Fruit fly (Drosophila melanogaster) S2 (cell line): ENCODE measurements around the gene CG43091.

Experiments
- CG8478 ChIP-seq: fragments of >200 bp; optimal IDR thresholded peaks from 2 replicates; lab custom pipeline; 2018
- CTCF ChIP-seq, 2 experiments: fragments of >200 bp; optimal IDR thresholded peaks; 2 replicates each; lab custom pipeline; 2018

The CG43091 gene

DNA sequence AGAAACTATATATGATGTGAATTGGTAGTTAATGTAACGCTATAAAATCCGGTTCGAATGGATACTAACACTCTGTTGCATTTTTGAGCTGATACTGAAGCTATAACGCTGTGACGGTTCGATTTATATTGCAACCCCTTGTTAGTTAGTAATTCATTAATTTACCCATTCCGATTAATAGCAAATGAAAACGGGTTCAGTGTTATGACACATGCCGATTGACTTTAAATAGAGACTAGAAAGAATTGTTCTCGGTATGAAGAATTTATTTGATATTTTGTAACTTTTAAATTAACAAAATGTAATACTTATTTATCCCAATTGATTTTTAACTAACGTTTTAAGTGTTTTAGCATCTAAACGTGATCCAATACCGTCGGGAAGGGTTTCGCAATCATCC, at the start of gene CG43091:
Gene CG43091, minus strand, starts transcription at position 101 of the 400 bp plus-strand sequence.
- TF ChIP-seq CG8478 (lab: Kevin White, UChicago) (no peak), CTCF (optimal IDR thresholded peaks at IDR 0.05; lab: Kevin White, UChicago) (no peak)

DNA sequence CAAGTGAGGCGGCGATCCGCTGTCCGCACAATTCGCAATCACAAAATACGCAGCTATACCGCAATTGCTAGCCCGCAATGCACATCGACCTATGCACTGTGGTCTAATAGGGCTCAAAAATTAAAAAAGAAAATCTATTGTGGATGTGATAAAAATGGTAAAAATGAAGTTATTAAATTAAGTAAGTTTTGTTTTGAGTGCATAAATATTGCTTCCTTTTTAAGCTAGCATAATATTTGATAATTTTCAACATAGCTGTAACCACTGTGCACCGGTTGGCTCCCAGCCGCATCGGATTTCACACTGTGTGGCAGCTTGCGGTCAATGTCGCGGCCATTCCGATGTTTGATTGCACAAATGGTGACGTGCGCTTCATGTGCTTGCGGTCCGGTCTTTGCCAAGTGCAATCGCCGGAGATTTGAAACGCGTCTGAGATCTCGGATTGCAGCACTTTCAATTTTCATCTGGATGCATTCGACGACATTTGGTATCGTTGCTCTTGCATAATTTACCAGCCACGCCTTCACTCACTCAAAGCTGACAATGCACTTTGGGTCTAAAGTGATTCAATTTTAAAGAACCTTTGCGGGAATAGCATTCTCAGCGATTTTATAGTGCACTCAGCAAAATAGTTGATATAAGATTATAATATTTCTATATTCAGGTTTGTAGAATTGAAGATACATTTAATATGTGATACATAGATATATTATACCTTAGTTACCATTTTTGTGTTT, 48.1 kb upstream of the CG43091 start:
- TF ChIP-seq CTCF (optimal IDR thresholded peaks at IDR 0.05; lab: Kevin White, UChicago): no peak
- TF ChIP-seq CG8478 (lab: Kevin White, UChicago): no peak

DNA sequence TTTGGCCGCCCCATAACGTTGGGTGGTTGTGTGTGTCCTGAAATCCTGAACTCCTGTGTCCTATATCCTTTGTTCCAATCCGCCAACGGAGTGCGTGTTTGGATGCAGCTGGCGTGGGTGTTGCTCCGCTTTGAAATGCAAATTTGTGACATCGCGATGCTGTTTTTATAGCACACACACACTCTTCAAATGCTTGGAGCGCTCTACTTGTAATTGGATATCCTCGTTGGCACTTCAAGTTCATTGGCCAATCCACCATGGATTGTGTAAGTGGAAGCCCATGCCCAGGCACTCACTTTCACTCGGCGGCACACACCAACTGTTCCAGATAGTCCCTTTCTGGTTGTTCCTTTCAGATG, 47.5 kb upstream of the CG43091 start, which contains the start of gene CG13840:
Gene CG13840, minus strand, starts transcription at position 101 of the 359 bp plus-strand sequence.
- TF ChIP-seq CTCF (optimal IDR thresholded peaks at IDR 0.05; lab: Kevin White, UChicago) (no peak), CG8478 (lab: Kevin White, UChicago) (no peak)

DNA sequence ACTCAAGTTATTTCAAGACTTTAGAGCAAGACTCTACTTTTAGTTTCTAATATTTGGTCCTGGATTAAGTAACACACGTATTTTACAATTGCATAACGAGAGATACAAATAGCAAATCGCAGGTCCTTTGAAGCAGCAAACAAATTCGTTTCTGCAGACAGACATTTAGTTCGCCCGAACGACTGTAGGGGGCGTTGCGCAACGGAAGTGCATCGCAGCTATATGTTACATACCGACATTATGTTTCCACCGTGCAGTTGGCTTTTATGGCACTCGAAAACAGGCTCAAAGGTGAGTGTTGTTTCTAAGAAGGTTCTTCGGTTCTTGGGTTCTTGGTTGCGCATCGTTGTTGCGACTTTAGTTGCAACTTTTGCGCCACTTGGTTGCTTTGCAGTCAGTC, 41.7 kb upstream of the CG43091 start:
- peak; percentile 62 to 66 for TF ChIP-seq CTCF (optimal IDR thresholded peaks at IDR 0.05; lab: Kevin White, UChicago)
- no peak for TF ChIP-seq CG8478 (lab: Kevin White, UChicago)

DNA sequence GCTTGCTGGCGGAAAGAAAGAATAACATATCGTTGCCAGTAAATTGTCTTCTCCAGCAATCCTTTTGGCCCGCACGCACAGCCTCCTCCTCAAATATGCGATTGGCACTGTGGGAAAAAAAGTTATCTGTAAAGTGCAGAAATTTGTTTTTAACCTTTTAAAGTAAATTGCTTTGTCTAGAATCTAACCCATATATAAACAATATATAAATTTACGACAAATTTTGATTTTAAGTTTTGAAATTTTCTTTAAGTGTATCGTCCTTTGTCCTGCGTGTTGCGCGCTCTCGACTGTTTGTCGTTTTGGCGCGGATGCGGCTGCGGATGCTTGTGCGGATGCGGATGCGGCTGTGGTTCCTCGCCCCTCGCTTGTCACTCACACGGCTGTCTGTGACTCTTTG, 38.6 kb upstream of the CG43091 start:
- no peak for TF ChIP-seq CG8478 (lab: Kevin White, UChicago)
- TF ChIP-seq CTCF (optimal IDR thresholded peaks at IDR 0.05; lab: Kevin White, UChicago): no peak

DNA sequence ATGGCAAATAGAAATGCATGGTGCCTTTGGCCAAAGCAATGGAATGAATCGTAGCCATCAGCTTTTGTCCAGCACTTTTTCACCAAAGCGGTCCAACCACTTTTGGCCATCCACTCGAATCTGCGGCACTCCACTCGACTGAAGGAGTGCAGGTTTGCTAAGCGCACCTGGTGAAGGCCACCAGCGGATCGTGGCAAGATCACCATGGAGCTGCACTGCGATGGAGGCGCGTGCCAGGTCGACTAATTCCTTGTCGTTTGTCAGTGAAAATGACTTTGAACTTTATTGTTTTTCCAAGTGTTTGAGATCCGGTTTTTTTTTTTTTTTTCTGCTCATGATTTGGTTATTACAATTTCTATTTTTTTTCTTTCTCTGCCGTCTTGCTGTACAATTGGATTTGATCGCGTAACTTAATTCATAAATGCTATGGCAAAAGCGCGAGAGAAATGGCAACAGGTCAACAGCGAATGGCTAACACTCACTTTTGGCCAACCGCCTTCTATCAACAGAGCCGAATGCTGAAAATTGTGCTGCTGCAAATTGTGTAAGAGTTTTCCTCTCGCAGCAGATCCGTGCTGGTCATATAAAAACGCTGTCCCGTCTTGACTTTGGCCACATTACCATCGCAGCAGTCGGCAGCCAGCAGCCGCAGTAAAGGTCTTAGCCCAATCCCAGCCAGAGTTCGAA, 35.3 kb upstream of the CG43091 start, which contains the start of gene CG7031:
Gene CG7031, plus strand, starts transcription at position 637 of the 687 bp plus-strand sequence.
- TF ChIP-seq CG8478 (lab: Kevin White, UChicago): no peak
- TF ChIP-seq CTCF (optimal IDR thresholded peaks at IDR 0.05; lab: Kevin White, UChicago): no peak

DNA sequence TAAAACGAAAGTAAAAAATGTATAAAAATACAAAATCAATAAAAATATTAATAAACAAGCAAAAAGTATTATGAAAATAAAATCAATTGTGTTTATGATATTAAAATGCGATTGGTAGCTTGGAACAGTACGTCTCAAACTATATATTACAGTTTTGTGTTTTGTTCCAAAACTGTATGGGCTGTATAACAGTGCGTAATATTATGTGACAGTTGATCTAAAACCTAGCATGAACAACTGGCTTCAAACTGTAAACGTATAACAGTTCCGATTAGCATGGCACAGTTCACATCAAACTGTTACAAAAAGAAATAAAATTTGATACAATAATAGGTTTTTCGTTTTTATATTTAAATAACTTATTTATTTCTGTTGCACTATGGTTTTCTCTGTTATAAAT, 25.4 kb upstream of the CG43091 start:
- TF ChIP-seq CG8478 (lab: Kevin White, UChicago) (no peak), CTCF (optimal IDR thresholded peaks at IDR 0.05; lab: Kevin White, UChicago) (peak; percentile 56 to 78)

DNA sequence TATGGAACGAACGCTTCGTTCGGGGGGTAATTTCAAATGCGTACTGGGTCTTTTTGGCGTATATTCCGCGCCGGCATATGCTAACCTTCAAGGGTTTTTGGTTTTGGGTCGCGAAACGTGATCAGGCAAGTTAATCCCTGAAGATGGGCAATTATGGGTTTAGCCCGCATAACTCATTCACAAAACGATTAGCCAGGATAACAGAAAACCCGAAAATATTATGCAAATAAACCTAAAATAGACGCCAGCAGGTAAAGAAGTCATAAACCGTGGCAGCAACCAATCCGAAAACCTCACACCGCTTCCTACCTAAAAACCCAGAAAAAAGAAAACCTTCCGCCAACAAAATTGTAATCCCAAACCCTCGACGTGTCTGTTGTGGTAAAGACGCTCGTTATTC, 20.6 kb upstream of the CG43091 start:
- TF ChIP-seq CTCF (optimal IDR thresholded peaks at IDR 0.05; lab: Kevin White, UChicago) (no peak), CG8478 (lab: Kevin White, UChicago) (no peak)

DNA sequence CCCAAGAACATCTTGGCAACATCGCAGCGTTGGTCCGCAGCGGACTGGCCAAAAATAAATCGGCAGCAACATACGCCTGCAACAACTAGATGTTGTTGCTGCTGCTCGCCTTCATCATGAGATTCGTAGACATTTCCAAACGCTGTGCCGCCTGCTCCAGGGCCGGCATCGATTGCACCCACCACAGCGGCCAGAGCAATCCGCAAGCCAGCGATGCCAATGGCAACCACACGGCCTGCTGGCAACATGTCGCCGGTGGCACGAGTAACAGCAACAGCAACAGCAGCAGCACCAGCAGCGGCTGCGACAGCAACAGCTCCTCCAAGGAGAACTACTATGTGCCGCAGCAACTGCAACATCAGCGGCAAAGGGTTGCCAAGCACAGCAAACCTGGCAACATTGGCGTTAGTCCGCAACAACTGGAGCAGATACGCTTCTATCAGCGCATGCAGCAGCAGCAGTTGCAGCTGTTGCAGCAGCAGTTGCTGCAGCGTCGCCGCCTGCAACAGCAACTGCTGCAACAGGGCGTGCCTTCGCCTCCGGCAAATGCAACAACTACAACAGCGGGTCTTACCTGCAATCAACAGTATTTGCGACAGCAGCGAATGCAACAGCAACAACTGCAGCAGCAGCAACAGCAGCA, 16.3 kb upstream of the CG43091 start:
- no peak for TF ChIP-seq CTCF (optimal IDR thresholded peaks at IDR 0.05; lab: Kevin White, UChicago)
- no peak for TF ChIP-seq CG8478 (lab: Kevin White, UChicago)

DNA sequence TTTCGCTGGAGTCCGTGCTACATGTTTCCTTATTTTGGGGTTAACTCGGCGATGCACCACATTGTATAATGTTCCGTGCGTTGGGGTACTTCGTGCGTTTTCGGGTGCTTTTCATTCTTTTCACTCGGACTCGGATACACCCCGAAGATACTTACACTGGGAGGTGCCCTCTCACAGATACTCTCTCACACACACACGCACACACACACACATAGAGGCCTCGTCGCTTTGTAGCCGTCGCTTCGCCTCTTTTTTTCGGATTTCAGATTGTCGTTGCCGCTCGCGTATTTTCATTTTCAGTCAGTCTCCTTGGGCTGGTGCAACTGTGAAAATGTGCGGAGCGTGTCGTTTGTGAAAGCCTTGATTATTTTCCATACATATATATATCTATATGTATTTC, 12.9 kb upstream of the CG43091 start:
- TF ChIP-seq CTCF (optimal IDR thresholded peaks at IDR 0.05; lab: Kevin White, UChicago) (no peak), CG8478 (lab: Kevin White, UChicago) (no peak)

DNA sequence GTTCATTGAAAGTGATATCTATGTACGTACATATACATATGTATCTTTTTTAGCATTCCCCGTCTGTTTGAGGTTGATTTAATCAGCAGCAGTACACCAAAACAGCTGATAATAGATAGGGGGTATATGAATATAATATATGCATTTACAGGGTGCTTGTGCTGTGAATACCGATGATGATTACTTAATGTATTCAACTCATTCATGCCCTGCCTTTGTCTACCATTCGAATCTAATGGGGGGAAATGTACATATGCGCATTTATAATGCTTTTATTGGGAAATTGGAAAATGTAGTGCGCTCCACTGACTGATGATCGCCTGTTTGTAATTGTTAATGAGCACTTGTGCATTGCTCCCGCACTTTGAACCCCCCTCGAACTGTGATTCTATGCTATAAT, 11.6 kb upstream of the CG43091 start:
- TF ChIP-seq CG8478 (lab: Kevin White, UChicago) (no peak), CTCF (optimal IDR thresholded peaks at IDR 0.05; lab: Kevin White, UChicago) (no peak)

DNA sequence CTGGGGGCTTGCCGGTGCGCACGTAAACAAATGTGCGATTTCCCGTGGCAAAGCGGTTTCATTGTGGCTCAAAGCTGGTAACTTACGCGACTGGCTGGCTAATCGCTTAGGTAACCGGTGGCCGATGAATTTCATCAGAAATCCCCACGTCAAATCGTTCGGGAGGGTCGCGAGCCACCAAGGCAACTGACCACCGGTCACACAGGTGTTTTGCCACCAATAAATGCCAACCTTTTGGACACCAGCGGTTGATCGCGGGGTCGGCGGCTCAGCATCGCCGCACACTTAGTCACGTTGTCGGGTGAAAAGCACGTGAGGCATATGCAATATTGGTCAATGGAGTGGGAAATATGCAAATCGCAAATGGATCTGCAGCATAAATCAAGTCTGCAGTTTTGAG, 7.9 kb upstream of the CG43091 start:
- TF ChIP-seq CTCF (optimal IDR thresholded peaks at IDR 0.05; lab: Kevin White, UChicago) (no peak), CG8478 (lab: Kevin White, UChicago) (no peak)

DNA sequence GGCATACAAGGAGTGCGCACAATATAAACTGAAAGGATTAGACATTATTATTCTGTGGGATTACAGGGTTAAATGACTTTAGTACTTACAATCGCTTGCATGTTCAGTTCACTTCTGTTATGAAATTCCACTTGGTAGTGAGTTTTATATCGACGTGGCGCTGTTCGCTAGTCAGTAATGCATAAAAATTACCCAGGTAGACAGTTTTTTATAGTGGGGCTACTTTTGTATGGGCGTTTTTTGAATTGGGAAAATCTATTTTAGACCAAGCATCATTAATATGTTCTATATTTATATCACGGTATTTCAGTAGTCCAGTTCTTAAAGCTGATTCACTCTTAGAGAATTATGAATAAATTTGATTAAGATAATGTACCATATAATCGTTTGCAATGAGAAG, 3.1 kb upstream of the CG43091 start, which contains the start of gene CG43095:
Gene CG43095, minus strand, starts transcription at position 101 of the 400 bp plus-strand sequence.
- no peak for TF ChIP-seq CTCF (optimal IDR thresholded peaks at IDR 0.05; lab: Kevin White, UChicago)
- no peak for TF ChIP-seq CG8478 (lab: Kevin White, UChicago)

DNA sequence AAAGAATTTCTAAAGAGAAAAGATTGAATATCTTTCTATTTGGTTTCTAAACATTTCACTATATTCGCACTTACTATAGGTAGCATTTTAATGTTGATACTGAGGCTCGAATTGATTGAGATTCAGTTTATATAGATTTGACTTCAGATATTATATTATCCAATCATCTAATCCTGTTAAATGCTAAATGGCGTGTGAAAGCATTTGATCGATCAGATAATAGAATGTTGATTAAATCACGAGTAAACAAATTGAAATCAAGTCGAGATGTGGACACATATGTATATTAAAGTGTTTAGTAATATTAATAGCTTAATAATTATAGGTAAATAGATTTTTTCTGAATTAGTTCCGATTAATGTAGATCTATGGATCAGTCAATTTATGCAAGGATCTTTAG, 2.4 kb upstream of the CG43091 start, which contains the start of gene CG43094:
Gene CG43094, minus strand, starts transcription at position 101 of the 400 bp plus-strand sequence.
- TF ChIP-seq CTCF (optimal IDR thresholded peaks at IDR 0.05; lab: Kevin White, UChicago) (no peak), CG8478 (lab: Kevin White, UChicago) (no peak)

DNA sequence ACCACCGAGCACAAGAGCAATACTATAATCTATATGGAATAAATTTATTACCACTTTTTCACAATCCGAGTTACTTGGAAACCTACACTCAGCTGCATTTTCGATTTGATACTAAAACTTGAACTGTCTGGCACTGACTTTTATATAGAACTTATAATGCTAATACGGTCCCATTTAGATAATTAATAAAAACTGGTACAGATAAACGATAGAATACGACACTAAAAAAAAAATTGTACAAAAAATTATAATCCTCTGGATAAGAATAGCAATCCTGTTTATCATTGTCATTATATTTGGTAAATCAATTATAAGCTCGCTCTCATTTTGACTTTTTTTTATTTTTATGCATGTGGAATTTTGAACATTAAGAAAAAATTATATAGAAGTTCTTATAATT, 1.7 kb upstream of the CG43091 start, which contains the start of gene CG43093:
Gene CG43093, minus strand, starts transcription at position 101 of the 400 bp plus-strand sequence.
- TF ChIP-seq CG8478 (lab: Kevin White, UChicago) (no peak), CTCF (optimal IDR thresholded peaks at IDR 0.05; lab: Kevin White, UChicago) (no peak)
